Worm (Caenorhabditis elegans) whole organism, mixed stage, embryonic: Measurements from ENCODE around the gene F57F4.1.

ENCODE experiments used
- M03D4.4 ChIP-seq: sonication (generic microtip); optimal IDR thresholded peaks from 2 replicates; lab custom pipeline; 2017; ENCODE audit warnings: mild to moderate bottlenecking, missing genetic modification characterization, missing compliant biosample characterization
- bed-3 ChIP-seq: fragments of 200-800 bp; sonication (Bioruptor generic); optimal IDR thresholded peaks from 3 replicates; lab custom pipeline; 2018; ENCODE audit warnings: mild to moderate bottlenecking, missing genetic modification characterization, moderate library complexity, missing compliant biosample characterization
- blmp-1 ChIP-seq: fragments of 150-350 bp; optimal IDR thresholded peaks from 2 replicates; lab custom pipeline; 2014; ENCODE audit warnings: missing biosample characterization, missing genetic modification characterization
- ceh-39 ChIP-seq: fragments of 150-350 bp; optimal IDR thresholded peaks from 2 replicates; lab custom pipeline; 2014; ENCODE audit warnings: missing biosample characterization, missing genetic modification characterization
- ceh-43 ChIP-seq: fragments of 200-800 bp; sonication (Bioruptor generic); optimal IDR thresholded peaks from 2 replicates; lab custom pipeline; 2018; ENCODE audit warnings: mild to moderate bottlenecking, missing genetic modification characterization, moderate library complexity, missing compliant biosample characterization
- ceh-83 ChIP-seq: fragments of 200-800 bp; sonication (Bioruptor generic); optimal IDR thresholded peaks from 2 replicates; lab custom pipeline; 2018; ENCODE audit warnings: mild to moderate bottlenecking, missing genetic modification characterization, missing compliant biosample characterization
- ces-1 ChIP-seq: fragments of 150-350 bp; optimal IDR thresholded peaks from 2 replicates; lab custom pipeline; 2014; ENCODE audit warnings: missing biosample characterization, missing genetic modification reagents, missing genetic modification characterization
- cnd-1 ChIP-seq: fragments of 200-800 bp; sonication (Bioruptor generic); optimal IDR thresholded peaks from 2 replicates; lab custom pipeline; 2018; ENCODE audit warnings: mild to moderate bottlenecking, missing genetic modification characterization, missing compliant biosample characterization
- drap-1 ChIP-seq: fragments of 200-800 bp; sonication (Bioruptor generic); optimal IDR thresholded peaks from 3 replicates; lab custom pipeline; 2018; ENCODE audit warnings: mild to moderate bottlenecking, missing genetic modification characterization, missing compliant biosample characterization
- elt-1 ChIP-seq: sonication (generic microtip); optimal IDR thresholded peaks from 2 replicates; lab custom pipeline; 2017; ENCODE audit warnings: missing genetic modification characterization, mild to moderate bottlenecking, missing compliant biosample characterization, antibody characterized with exemption, moderate library complexity, borderline replicate concordance; ENCODE audit not compliant: insufficient read depth
- elt-3 ChIP-seq: fragments of 150-350 bp; optimal IDR thresholded peaks from 2 replicates; lab custom pipeline; 2014; ENCODE audit warnings: missing biosample characterization, missing genetic modification characterization
- flh-1 ChIP-seq: fragments of 200-800 bp; sonication (Bioruptor generic); optimal IDR thresholded peaks from 2 replicates; lab custom pipeline; 2018; ENCODE audit warnings: mild to moderate bottlenecking, missing genetic modification characterization, moderate library complexity, missing compliant biosample characterization
- ham-2 ChIP-seq: fragments of 200-800 bp; sonication (Bioruptor generic); optimal IDR thresholded peaks from 2 replicates; lab custom pipeline; 2018; ENCODE audit warnings: mild to moderate bottlenecking, missing genetic modification characterization, missing compliant biosample characterization
- hlh-1 ChIP-seq: fragments of 150-350 bp; optimal IDR thresholded peaks from 2 replicates; lab custom pipeline; 2014; ENCODE audit warnings: missing biosample characterization, missing genetic modification reagents, missing genetic modification characterization
- lin-13 ChIP-seq: fragments of 150-350 bp; optimal IDR thresholded peaks from 2 replicates; lab custom pipeline; 2014; ENCODE audit warnings: missing biosample characterization, missing genetic modification characterization
- lin-32 ChIP-seq: fragments of 200-800 bp; sonication (Bioruptor generic); optimal IDR thresholded peaks from 2 replicates; lab custom pipeline; 2018; ENCODE audit warnings: mild to moderate bottlenecking, missing genetic modification characterization, missing compliant biosample characterization
- lsy-2 ChIP-seq: fragments of 150-350 bp; optimal IDR thresholded peaks from 2 replicates; lab custom pipeline; 2014; ENCODE audit warnings: missing biosample characterization, missing genetic modification characterization
- mls-2 ChIP-seq: sonication (generic microtip); optimal IDR thresholded peaks from 2 replicates; lab custom pipeline; 2016; ENCODE audit warnings: mild to moderate bottlenecking, missing genetic modification characterization, moderate library complexity, missing compliant biosample characterization
- nhr-12 ChIP-seq: fragments of 150-350 bp; optimal IDR thresholded peaks from 2 replicates; lab custom pipeline; 2014; ENCODE audit warnings: missing biosample characterization, missing genetic modification characterization
- nhr-2 ChIP-seq: fragments of 150-350 bp; optimal IDR thresholded peaks from 2 replicates; lab custom pipeline; 2014; ENCODE audit warnings: missing biosample characterization, missing genetic modification characterization
- nhr-28 ChIP-seq: fragments of 150-350 bp; optimal IDR thresholded peaks from 2 replicates; lab custom pipeline; 2014; ENCODE audit warnings: missing biosample characterization, missing genetic modification characterization
- nhr-76 ChIP-seq: sonication (generic microtip); optimal IDR thresholded peaks from 2 replicates; lab custom pipeline; 2017; ENCODE audit warnings: missing biosample characterization, missing genetic modification characterization
- pha-4 ChIP-seq: fragments of 150-350 bp; optimal IDR thresholded peaks from 2 replicates; lab custom pipeline; 2018; ENCODE audit warnings: missing biosample characterization, missing genetic modification reagents, missing genetic modification characterization
- sem-2 ChIP-seq: fragments of 200-800 bp; sonication (Bioruptor generic); optimal IDR thresholded peaks from 2 replicates; lab custom pipeline; 2018; ENCODE audit warnings: mild to moderate bottlenecking, missing genetic modification characterization, missing compliant biosample characterization
- snpc-4 ChIP-seq: fragments of 150-350 bp; optimal IDR thresholded peaks from 2 replicates; lab custom pipeline; 2014; ENCODE audit warnings: missing biosample characterization, missing genetic modification characterization
- sptf-1 ChIP-seq: sonication (generic microtip); optimal IDR thresholded peaks from 2 replicates; lab custom pipeline; 2017; ENCODE audit warnings: mild to moderate bottlenecking, missing genetic modification characterization, moderate library complexity, missing compliant biosample characterization
- tbx-8 ChIP-seq: fragments of 200-800 bp; sonication (Bioruptor generic); optimal IDR thresholded peaks from 2 replicates; lab custom pipeline; 2018; ENCODE audit warnings: mild to moderate bottlenecking, missing genetic modification characterization, moderate library complexity, missing compliant biosample characterization
- unc-39 ChIP-seq: fragments of 150-350 bp; optimal IDR thresholded peaks from 2 replicates; lab custom pipeline; 2014; ENCODE audit warnings: missing biosample characterization, missing genetic modification characterization
- unc-62 ChIP-seq: fragments of 150-350 bp; optimal IDR thresholded peaks from 2 replicates; lab custom pipeline; 2014; ENCODE audit warnings: missing biosample characterization, missing genetic modification reagents, missing genetic modification characterization
- zip-8 ChIP-seq: fragments of 150-350 bp; optimal IDR thresholded peaks from 2 replicates; lab custom pipeline; 2014; ENCODE audit warnings: missing biosample characterization, missing genetic modification characterization
- ztf-11 ChIP-seq: fragments of 150-350 bp; optimal IDR thresholded peaks from 2 replicates; lab custom pipeline; 2014; ENCODE audit warnings: missing biosample characterization, missing genetic modification characterization

F57F4.1 gene

DNA sequence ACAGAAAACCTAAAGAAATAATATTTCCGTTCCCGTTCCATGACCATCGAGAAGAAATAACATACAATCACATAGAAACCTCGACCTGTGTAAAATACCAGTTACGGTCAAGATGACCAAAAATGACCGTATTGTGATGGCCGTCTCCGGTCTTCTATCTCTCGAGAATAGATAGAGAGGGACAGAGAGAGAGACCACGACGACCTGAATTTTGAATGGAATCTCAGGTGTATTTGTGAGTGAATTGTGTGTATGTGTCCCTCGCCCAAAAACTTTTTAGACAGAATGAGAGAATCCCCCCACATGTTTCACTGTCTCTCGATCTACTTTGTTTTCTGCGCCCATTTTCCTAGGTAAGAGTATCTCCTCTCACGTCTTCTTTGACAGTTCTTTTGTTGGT, 35.5 kb upstream of the F57F4.1 start:
- TF ChIP-seq ham-2 (GFP tag; lab: Kevin White, UChicago), result no peak
- TF ChIP-seq nhr-28 (tag; lab: Kevin White, UChicago), result no peak
- TF ChIP-seq ceh-39 (tag; lab: Kevin White, UChicago), result no peak
- no peak for TF ChIP-seq sptf-1 (tag; lab: Kevin White, UChicago)

DNA sequence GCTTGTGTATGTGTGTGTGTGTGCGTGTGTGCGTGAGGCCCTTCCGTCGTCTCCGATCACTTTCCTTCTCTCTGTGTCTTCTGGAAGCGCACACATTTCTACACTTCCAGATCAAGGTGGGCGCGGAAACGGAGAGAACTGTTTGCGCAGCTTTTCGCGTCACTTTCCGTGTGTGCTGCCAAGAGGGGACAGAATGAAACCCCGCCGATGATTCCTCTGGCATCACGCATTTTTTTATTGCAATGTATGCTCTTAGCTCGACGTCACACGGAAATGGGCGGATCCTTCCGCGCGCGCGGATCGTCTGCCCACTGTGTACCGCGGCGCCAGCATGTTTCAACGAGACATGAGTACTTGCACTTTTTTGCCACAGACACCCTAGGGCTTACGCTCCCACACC, 34.9 kb upstream of the F57F4.1 start:
- no peak for TF ChIP-seq pha-4
- TF ChIP-seq hlh-1 (tag; lab: Kevin White, UChicago), result no peak
- TF ChIP-seq snpc-4 (tag; lab: Kevin White, UChicago), result no peak
- TF ChIP-seq drap-1 (GFP tag; lab: Kevin White, UChicago), result no peak
- no peak for TF ChIP-seq bed-3 (GFP tag; lab: Kevin White, UChicago)
- no peak for TF ChIP-seq unc-39 (tag; lab: Kevin White, UChicago)
- TF ChIP-seq sptf-1 (tag; lab: Kevin White, UChicago), result no peak
- no peak for TF ChIP-seq nhr-76 (tag; lab: Kevin White, UChicago)
- TF ChIP-seq ceh-43 (GFP tag; lab: Kevin White, UChicago), result no peak
- no peak for TF ChIP-seq blmp-1
- TF ChIP-seq unc-62, result no peak
- no peak for TF ChIP-seq lsy-2 (tag; lab: Kevin White, UChicago)
- TF ChIP-seq tbx-8 (GFP tag; lab: Kevin White, UChicago), result no peak

DNA sequence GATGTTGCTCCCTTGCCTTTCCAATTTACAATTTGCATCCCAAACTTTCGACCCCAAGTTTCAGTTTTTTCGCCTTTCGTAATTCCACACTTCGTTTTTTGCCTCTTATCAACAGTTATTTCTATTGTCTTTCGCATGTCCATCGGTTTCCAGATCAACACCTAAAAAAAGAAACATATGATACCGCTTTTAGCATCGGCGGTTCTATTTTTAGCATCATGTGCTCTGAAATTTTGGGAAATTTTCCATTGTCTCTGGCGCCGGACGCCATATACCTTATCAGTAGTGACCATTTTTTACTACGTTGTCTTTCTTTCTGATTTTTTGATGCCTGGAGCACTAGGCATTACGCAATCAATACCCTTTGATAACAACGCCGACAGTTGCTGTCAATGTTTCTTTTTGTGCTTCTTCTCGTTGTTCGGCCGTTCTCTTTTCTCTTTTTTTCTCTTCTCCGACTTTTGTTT, 34.3 kb upstream of the F57F4.1 start, which contains the start of gene bcl-11:
TSS of gene bcl-11 (plus strand) at position 51 of the 467 bp plus-strand sequence.
- TF ChIP-seq lin-32 (no peak), mls-2 (no peak), snpc-4 (tag; lab: Kevin White, UChicago) (no peak), cnd-1 (tag; lab: Kevin White, UChicago) (no peak), ztf-11 (tag; lab: Kevin White, UChicago) (no peak), nhr-76 (tag; lab: Kevin White, UChicago) (no peak), unc-39 (tag; lab: Kevin White, UChicago) (no peak), lin-13 (tag; lab: Kevin White, UChicago) (no peak), ceh-43 (GFP tag; lab: Kevin White, UChicago) (no peak), nhr-2 (no peak)

- TF ChIP-seq pha-4 (no peak), lsy-2 (tag; lab: Kevin White, UChicago) (no peak), ceh-39 (tag; lab: Kevin White, UChicago) (no peak), snpc-4 (tag; lab: Kevin White, UChicago) (no peak), cnd-1 (tag; lab: Kevin White, UChicago) (no peak), mls-2 (no peak), lin-32 (no peak), elt-1 (tag; lab: Kevin White, UChicago) (no peak), bed-3 (GFP tag; lab: Kevin White, UChicago) (no peak), zip-8 (tag; lab: Kevin White, UChicago) (no peak), M03D4.4 (no peak), unc-62 (no peak), elt-3 (tag; lab: Kevin White, UChicago) (no peak), ceh-83 (GFP tag; lab: Kevin White, UChicago) (no peak), ces-1 (GFP tag; lab: Kevin White, UChicago) (no peak), nhr-28 (tag; lab: Kevin White, UChicago) (no peak), blmp-1 (no peak)
Measured at ce11 chrV:6357236-6357635, 33.0 kb upstream of the F57F4.1 start.

- no peak for TF ChIP-seq unc-39 (tag; lab: Kevin White, UChicago)
- TF ChIP-seq sem-2 (GFP tag; lab: Kevin White, UChicago), result no peak
- TF ChIP-seq M03D4.4, result no peak
- no peak for TF ChIP-seq nhr-12 (tag; lab: Kevin White, UChicago)
- TF ChIP-seq snpc-4 (tag; lab: Kevin White, UChicago), result no peak
- TF ChIP-seq flh-1, result no peak
- TF ChIP-seq ham-2 (GFP tag; lab: Kevin White, UChicago), result no peak
- no peak for TF ChIP-seq hlh-1 (tag; lab: Kevin White, UChicago)
Measured at ce11 chrV:6358709-6359108, 31.6 kb upstream of the F57F4.1 start.
